Worm (Caenorhabditis elegans) whole organism, mixed stage, embryonic: Measurements from ENCODE around the gene twf-2.

Experiments
- M03D4.4 ChIP-seq: sonication (generic microtip); optimal IDR thresholded peaks from 2 replicates; lab custom pipeline; 2017; ENCODE audit warnings: mild to moderate bottlenecking, missing genetic modification characterization, missing compliant biosample characterization
- ces-1 ChIP-seq: fragments of 150-350 bp; optimal IDR thresholded peaks from 2 replicates; lab custom pipeline; 2014; ENCODE audit warnings: missing biosample characterization, missing genetic modification reagents, missing genetic modification characterization
- nhr-12 ChIP-seq: fragments of 150-350 bp; optimal IDR thresholded peaks from 2 replicates; lab custom pipeline; 2014; ENCODE audit warnings: missing biosample characterization, missing genetic modification characterization

ce11 chrX:16409220-16409619, 36.8 kb upstream of the twf-2 start:
- TF ChIP-seq nhr-12 (no peak), ces-1 (GFP tag; lab: Kevin White, UChicago) (no peak), M03D4.4 (tag; lab: Kevin White, UChicago) (no peak)
